Fruit fly (Drosophila melanogaster) whole organism, embryonic: ENCODE data around the gene CG32187.

Source experiments
- ATbp ChIP-seq: fragments of 200-800 bp; sonication (Bioruptor generic); optimal IDR thresholded peaks from 2 replicates; lab custom pipeline; 2017; ENCODE audit warnings: missing biosample characterization, mild to moderate bottlenecking, missing genetic modification characterization, missing genetic modification reagents
- Asciz ChIP-seq: fragments of 200-800 bp; sonication (Bioruptor generic); optimal IDR thresholded peaks from 2 replicates; lab custom pipeline; 2017; ENCODE audit warnings: missing biosample characterization, mild to moderate bottlenecking, missing genetic modification characterization, missing genetic modification reagents
- BtbVII ChIP-seq: fragments of 200-800 bp; sonication (Bioruptor generic); optimal IDR thresholded peaks from 3 replicates; lab custom pipeline; 2017; ENCODE audit warnings: missing biosample characterization, mild to moderate bottlenecking, missing genetic modification characterization
- CG10431 ChIP-seq: fragments of 200-800 bp; sonication (Bioruptor generic); optimal IDR thresholded peaks from 3 replicates; lab custom pipeline; 2018; ENCODE audit warnings: missing biosample characterization, mild to moderate bottlenecking, missing genetic modification characterization
- CG10543 ChIP-seq: fragments of 200-800 bp; sonication (Bioruptor generic); optimal IDR thresholded peaks from 3 replicates; lab custom pipeline; 2017; ENCODE audit warnings: missing biosample characterization, mild to moderate bottlenecking, missing genetic modification characterization, moderate library complexity
- CG11695 ChIP-seq: fragments of 200-800 bp; sonication (Bioruptor generic); IDR thresholded peaks from 3 replicates; pipeline ENCODE4 v1.3.6; 2022; ENCODE audit warnings: missing biosample characterization, missing genetic modification characterization
- CG12071 ChIP-seq: fragments of 200-800 bp; sonication (Bioruptor generic); optimal IDR thresholded peaks from 3 replicates; lab custom pipeline; 2018; ENCODE audit warnings: missing biosample characterization, mild to moderate bottlenecking, missing genetic modification characterization
- CG13296 ChIP-seq: fragments of 200-800 bp; sonication (Bioruptor generic); optimal IDR thresholded peaks from 3 replicates; lab custom pipeline; 2018; ENCODE audit warnings: missing biosample characterization, mild to moderate bottlenecking, missing genetic modification characterization
- CG15514 ChIP-seq: fragments of 200-800 bp; sonication (Bioruptor generic); optimal IDR thresholded peaks from 3 replicates; lab custom pipeline; 2017; ENCODE audit warnings: missing biosample characterization, missing genetic modification characterization, mild to moderate bottlenecking, moderate library complexity, missing genetic modification reagents
- CG18262 ChIP-seq: fragments of 200-800 bp; optimal IDR thresholded peaks from 3 replicates; lab custom pipeline; 2019; ENCODE audit warnings: missing biosample characterization, mild to moderate bottlenecking, missing genetic modification characterization, moderate library complexity
- CG2889 ChIP-seq: fragments of 200-800 bp; sonication (Bioruptor generic); IDR thresholded peaks from 3 replicates; pipeline ENCODE4 v1.3.6; 2022; ENCODE audit warnings: missing biosample characterization, missing genetic modification characterization
- CG3281 ChIP-seq: fragments of 200-800 bp; sonication (Bioruptor generic); optimal IDR thresholded peaks from 3 replicates; lab custom pipeline; 2017; ENCODE audit warnings: missing biosample characterization, mild to moderate bottlenecking, missing genetic modification characterization
- CG34376 ChIP-seq: fragments of 200-800 bp; sonication (Bioruptor generic); optimal IDR thresholded peaks from 2 replicates; lab custom pipeline; 2018; ENCODE audit warnings: missing biosample characterization, mild to moderate bottlenecking, missing genetic modification characterization
- CG3838 ChIP-seq: fragments of 200-800 bp; sonication (Bioruptor generic); optimal IDR thresholded peaks from 3 replicates; lab custom pipeline; 2016; ENCODE audit warnings: missing biosample characterization, missing genetic modification characterization
- CG5180 ChIP-seq: fragments of 200-800 bp; sonication (Bioruptor generic); optimal IDR thresholded peaks from 3 replicates; lab custom pipeline; 2017; ENCODE audit warnings: missing biosample characterization, missing genetic modification characterization, mild to moderate bottlenecking, moderate library complexity, missing genetic modification reagents
- CG6813 ChIP-seq: fragments of 200-800 bp; sonication (Bioruptor generic); optimal IDR thresholded peaks from 2 replicates; lab custom pipeline; 2017; ENCODE audit warnings: missing biosample characterization, missing genetic modification characterization, mild to moderate bottlenecking, moderate library complexity, missing genetic modification reagents
- CG6854 ChIP-seq: fragments of 200-800 bp; sonication (Bioruptor generic); optimal IDR thresholded peaks from 3 replicates; lab custom pipeline; 2017; ENCODE audit warnings: missing biosample characterization, mild to moderate bottlenecking, missing genetic modification characterization
- CG7987 ChIP-seq: fragments of 200-800 bp; sonication (Bioruptor generic); optimal IDR thresholded peaks from 2 replicates; lab custom pipeline; 2018; ENCODE audit warnings: missing biosample characterization, mild to moderate bottlenecking, missing genetic modification characterization, moderate library complexity
- CG8290 ChIP-seq, 3 experiments: fragments of 200-800 bp; sonication (Bioruptor generic); optimal IDR thresholded peaks; 2 replicates each; lab custom pipeline; 2016 to 2019; ENCODE audit warnings: missing biosample characterization in 3 of 3, missing genetic modification characterization in 3 of 3, mild to moderate bottlenecking in 2 of 3, moderate library complexity in 1 of 3
- CG9437 ChIP-seq: fragments of 200-800 bp; sonication (Bioruptor generic); optimal IDR thresholded peaks from 2 replicates; lab custom pipeline; 2018; ENCODE audit warnings: missing biosample characterization, mild to moderate bottlenecking, missing genetic modification characterization
- Chrac-16 ChIP-seq: fragments of 200-800 bp; sonication (Bioruptor generic); optimal IDR thresholded peaks from 3 replicates; lab custom pipeline; 2016; ENCODE audit warnings: missing biosample characterization, missing genetic modification characterization
- CrebB ChIP-seq: fragments of 200-800 bp; sonication (Bioruptor generic); optimal IDR thresholded peaks from 3 replicates; lab custom pipeline; 2018; ENCODE audit warnings: missing biosample characterization, mild to moderate bottlenecking, missing genetic modification characterization
- Elba2 ChIP-seq: fragments of 200-800 bp; sonication (Bioruptor generic); optimal IDR thresholded peaks from 3 replicates; lab custom pipeline; 2016; ENCODE audit warnings: missing biosample characterization, missing genetic modification characterization
- HHEX ChIP-seq: fragments of 200-800 bp; sonication (Bioruptor generic); optimal IDR thresholded peaks from 3 replicates; lab custom pipeline; 2017; ENCODE audit warnings: missing biosample characterization, mild to moderate bottlenecking, missing genetic modification characterization, missing genetic modification reagents
- Hmr ChIP-seq: fragments of 200-800 bp; sonication (Bioruptor generic); optimal IDR thresholded peaks from 3 replicates; lab custom pipeline; 2017; ENCODE audit warnings: mild to moderate bottlenecking, missing biosample characterization, missing genetic modification reagents, missing genetic modification characterization
- Nf-YA ChIP-seq: fragments of 200-800 bp; sonication (Bioruptor generic); IDR thresholded peaks from 2 replicates; pipeline ENCODE4 v1.3.6; 2022; ENCODE audit warnings: missing biosample characterization, missing genetic modification characterization
- PHDP ChIP-seq: fragments of 200-800 bp; sonication (Bioruptor generic); optimal IDR thresholded peaks from 3 replicates; lab custom pipeline; 2018; ENCODE audit warnings: missing biosample characterization, mild to moderate bottlenecking, missing genetic modification characterization, moderate library complexity
- Pdp1 ChIP-seq, 2 experiments: fragments of 200-800 bp; sonication (Bioruptor generic); optimal IDR thresholded peaks; 3 replicates each; lab custom pipeline; 2016; ENCODE audit warnings: missing biosample characterization in 2 of 2, missing genetic modification characterization in 2 of 2, mild to moderate bottlenecking in 1 of 2, moderate library complexity in 1 of 2
- Rfx ChIP-seq: fragments of 200-800 bp; sonication (Bioruptor generic); IDR thresholded peaks from 2 replicates; pipeline ENCODE4 v1.3.6; 2022; ENCODE audit warnings: missing biosample characterization, missing genetic modification characterization
- Vsx1 ChIP-seq: fragments of 200-800 bp; sonication (Bioruptor generic); optimal IDR thresholded peaks from 2 replicates; lab custom pipeline; 2017; ENCODE audit warnings: missing biosample characterization, mild to moderate bottlenecking, missing genetic modification characterization, missing genetic modification reagents
- abd-A ChIP-seq: fragments of 200-800 bp; sonication (Bioruptor generic); optimal IDR thresholded peaks from 3 replicates; lab custom pipeline; 2019; ENCODE audit warnings: missing biosample characterization, mild to moderate bottlenecking, missing genetic modification characterization, moderate library complexity
- caup ChIP-seq: fragments of 200-800 bp; sonication (Bioruptor generic); optimal IDR thresholded peaks from 3 replicates; lab custom pipeline; 2017; ENCODE audit warnings: missing biosample characterization, mild to moderate bottlenecking, missing genetic modification characterization, moderate library complexity; ENCODE audit not compliant: severe bottlenecking
- chinmo ChIP-seq: fragments of 200-800 bp; sonication (Bioruptor generic); IDR thresholded peaks from 4 replicates; pipeline ENCODE4 v1.3.6; 2022; ENCODE audit warnings: missing biosample characterization, missing genetic modification characterization; ENCODE audit not compliant: partially characterized antibody
- ci ChIP-seq: fragments of 200-800 bp; sonication (Bioruptor generic); IDR thresholded peaks from 3 replicates; pipeline ENCODE4 v1.3.6; 2022; ENCODE audit warnings: missing biosample characterization, missing genetic modification characterization
- lab ChIP-seq: fragments of 200-800 bp; sonication (Bioruptor generic); optimal IDR thresholded peaks from 3 replicates; lab custom pipeline; 2017; ENCODE audit warnings: missing biosample characterization, missing genetic modification characterization, mild to moderate bottlenecking, moderate library complexity, missing genetic modification reagents
- mam ChIP-seq: fragments of 200-800 bp; sonication (Bioruptor generic); optimal IDR thresholded peaks from 3 replicates; lab custom pipeline; 2016; ENCODE audit warnings: missing biosample characterization, missing genetic modification characterization
- mirr ChIP-seq: fragments of 200-800 bp; sonication (Bioruptor generic); optimal IDR thresholded peaks from 3 replicates; lab custom pipeline; 2018; ENCODE audit warnings: missing biosample characterization, mild to moderate bottlenecking, missing genetic modification characterization
- nau ChIP-seq: fragments of 200-800 bp; sonication (Bioruptor generic); optimal IDR thresholded peaks from 3 replicates; lab custom pipeline; 2017; ENCODE audit warnings: missing biosample characterization, mild to moderate bottlenecking, missing genetic modification characterization, missing genetic modification reagents
- oc ChIP-seq: fragments of 200-800 bp; sonication (Bioruptor generic); optimal IDR thresholded peaks from 2 replicates; lab custom pipeline; 2018; ENCODE audit warnings: missing biosample characterization, mild to moderate bottlenecking, missing genetic modification characterization, moderate library complexity
- pita ChIP-seq: fragments of 200-800 bp; sonication (Bioruptor generic); optimal IDR thresholded peaks from 2 replicates; lab custom pipeline; 2017; ENCODE audit warnings: missing biosample characterization, mild to moderate bottlenecking, missing genetic modification characterization
- sc ChIP-seq, 3 experiments: fragments of >200 bp in 2 of 3; fragments of 200-800 bp in 1 of 3; sonication (Bioruptor generic) in 1 of 3; optimal IDR thresholded peaks; 2 replicates in 2 of 3; 3 replicates in 1 of 3; lab custom pipeline; 2017; ENCODE audit warnings: mild to moderate bottlenecking in 1 of 3, missing biosample characterization in 1 of 3, missing genetic modification characterization in 1 of 3, missing genetic modification reagents in 1 of 3
- sim ChIP-seq: fragments of 200-800 bp; sonication (Bioruptor generic); IDR thresholded peaks from 2 replicates; pipeline ENCODE4 v1.3.6; 2022; ENCODE audit warnings: missing biosample characterization, missing genetic modification characterization
- sob ChIP-seq: fragments of 200-800 bp; sonication (Bioruptor generic); IDR thresholded peaks from 2 replicates; pipeline ENCODE4 v1.3.6; 2022; ENCODE audit warnings: missing biosample characterization, missing genetic modification characterization
- sug ChIP-seq: fragments of 200-800 bp; optimal IDR thresholded peaks from 2 replicates; lab custom pipeline; 2019; ENCODE audit warnings: missing biosample characterization, mild to moderate bottlenecking, missing genetic modification characterization, moderate library complexity

The CG32187 gene

dm6 chr3L:17814036-17814435 is 7.9 kb upstream of the CG32187 start, which contains the start of gene Cln3 (continued):
- TF ChIP-seq Nf-YA (GFP tag; lab: Robert Waterston, UW) (no peak), Chrac-16 (GFP tag; lab: Kevin White, UChicago) (no peak), CG10431 (no peak)

- TF ChIP-seq chinmo (GFP tag; lab: Robert Waterston, UW) (0 out of 4 replicates have a peak, but pooled peaks have one; percentile 37), CG10543 (peak; percentile 44), HHEX (GFP tag; lab: Kevin White, UChicago) (peak; percentile 37), Pdp1 (GFP tag; optimal IDR thresholded peaks at IDR 0.05; lab: Kevin White, UChicago) (peak in 1 of 2 experiments; percentile 93), caup (GFP tag; lab: Kevin White, UChicago) (peak; percentile 50), CG15514 (GFP tag; lab: Kevin White, UChicago) (peak; percentile 48), CG3838 (GFP tag; lab: Kevin White, UChicago) (no peak), CG5180 (GFP tag; lab: Kevin White, UChicago) (peak; percentile 95), CG34376 (peak; percentile 59), mam (GFP tag; lab: Kevin White, UChicago) (no peak), lab (GFP tag; lab: Kevin White, UChicago) (peak; percentile 79), CG2889 (GFP tag; lab: Robert Waterston, UW) (0 out of 3 replicates have a peak, but pooled peaks have one; percentile 8), pita (no peak), CG11695 (0 out of 3 replicates have a peak, but pooled peaks have one; percentile 11), CG18262 (tag; lab: Kevin White, UChicago) (no peak), CG6813 (GFP tag; lab: Kevin White, UChicago) (peak; percentile 37), nau (peak; percentile 41), Elba2 (no peak), Vsx1 (GFP tag; lab: Kevin White, UChicago) (peak; percentile 3), Hmr (GFP tag; lab: Kevin White, UChicago) (peak; percentile 59), CG9437 (peak; percentile 59), CG13296 (GFP tag; lab: Kevin White, UChicago) (peak; percentile 38), CrebB (tag; lab: Kevin White, UChicago) (peak; percentile 2), CG3281 (GFP tag; lab: Kevin White, UChicago) (peak; percentile 4), sim (GFP tag; lab: Robert Waterston, UW) (no peak), ATbp (GFP tag; lab: Kevin White, UChicago) (peak; percentile 70), Asciz (peak; percentile 52), PHDP (tag; lab: Kevin White, UChicago) (peak; percentile 22), ci (GFP tag; lab: Robert Waterston, UW) (0 out of 3 replicates have a peak, but pooled peaks have one; percentile 31), sc (optimal IDR thresholded peaks at IDR 0.05; lab: Kevin White, UChicago) (no peak), sc (GFP tag; optimal IDR thresholded peaks at IDR 0.05; lab: Kevin White, UChicago) (no peak), oc (tag; lab: Kevin White, UChicago) (peak; percentile 40), CG6854 (GFP tag; lab: Kevin White, UChicago) (peak; percentile 11), Rfx (GFP tag; lab: Robert Waterston, UW) (peak; percentile 18; the same call in 1 of the 2 replicates), CG7987 (GFP tag; lab: Kevin White, UChicago) (peak; percentile 27), mirr (GFP tag; lab: Kevin White, UChicago) (peak; percentile 44), CG12071 (GFP tag; lab: Kevin White, UChicago) (peak; percentile 32), CG8290 (GFP tag; optimal IDR thresholded peaks at IDR 0.05; lab: Kevin White, UChicago) (no peak), CG8290 (tag; optimal IDR thresholded peaks at IDR 0.05; lab: Kevin White, UChicago) (peak in 1 of 2 experiments; percentile 53), sug (tag; lab: Kevin White, UChicago) (peak; percentile 29), abd-A (tag; lab: Kevin White, UChicago) (no peak), sob (GFP tag; lab: Robert Waterston, UW) (peak; percentile 20; the same call in 1 of the 2 replicates), BtbVII (GFP tag; lab: Kevin White, UChicago) (peak; percentile 44)
Measured at dm6 chr3L:17808597-17809213, 2.5 kb upstream of the CG32187 start, which contains the start of gene CG32191. TSS of gene CG32191 (minus strand) at chr3L:17809146.
